Fruit fly (Drosophila melanogaster) whole organism, adult: ENCODE results near the gene CG43165.

Source experiments
- CG14711 ChIP-seq: fragments of 200-800 bp; sonication (Bioruptor generic); optimal IDR thresholded peaks from 2 replicates; lab custom pipeline; 2018; ENCODE audit warnings: missing biosample characterization, mild to moderate bottlenecking, missing genetic modification characterization, moderate library complexity
- CG5204 ChIP-seq: fragments of 200-800 bp; sonication (Bioruptor generic); optimal IDR thresholded peaks from 2 replicates; lab custom pipeline; 2016; ENCODE audit warnings: missing biosample characterization, missing genetic modification characterization
- cic ChIP-seq: fragments of 200-800 bp; sonication (Bioruptor generic); optimal IDR thresholded peaks from 2 replicates; lab custom pipeline; 2017; ENCODE audit warnings: missing biosample characterization, mild to moderate bottlenecking, missing genetic modification characterization, moderate library complexity
- cnc ChIP-seq, 2 experiments: fragments of >200 bp; optimal IDR thresholded peaks; 2 replicates each; lab custom pipeline; 2017
- pad ChIP-seq: fragments of 200-800 bp; sonication (Bioruptor generic); optimal IDR thresholded peaks from 3 replicates; lab custom pipeline; 2017; ENCODE audit warnings: missing biosample characterization, missing genetic modification characterization, mild to moderate bottlenecking, moderate library complexity, missing genetic modification reagents

dm6 chr2L:3700374-3700773, 5.6 kb upstream of the CG43165 start, which contains the start of gene Sfp24C1:
- TF ChIP-seq CG5204 = no peak
- TF ChIP-seq pad (GFP tag; lab: Kevin White, UChicago) = no peak
- TF ChIP-seq cnc (optimal IDR thresholded peaks at IDR 0.05; lab: Kevin White, UChicago) = no peak
- no peak for TF ChIP-seq CG14711 (tag; lab: Kevin White, UChicago)
- TF ChIP-seq cic (GFP tag; lab: Kevin White, UChicago) = no peak
